Worm (Caenorhabditis elegans) whole organism, late embryonic: Measurements from ENCODE around the gene sma-5.
"Not testable (repeated sequence)": the region's sequence is repeated elsewhere in the genome, so short reads cannot be mapped to it uniquely, and the experiment has no call there.

Experiments used
- F13H6.1 ChIP-seq: sonication (generic microtip); optimal IDR thresholded peaks from 2 replicates; lab custom pipeline; 2016; ENCODE audit warnings: missing genetic modification characterization, missing compliant biosample characterization
- K02D7.2 ChIP-seq: sonication (generic microtip); optimal IDR thresholded peaks from 2 replicates; lab custom pipeline; 2017; ENCODE audit warnings: mild to moderate bottlenecking, missing genetic modification characterization, missing compliant biosample characterization
- ahr-1 ChIP-seq: sonication (generic microtip); optimal IDR thresholded peaks from 2 replicates; lab custom pipeline; 2016; ENCODE audit warnings: missing genetic modification characterization, missing compliant biosample characterization
- ceh-19 ChIP-seq: fragments of 200-800 bp; sonication (Bioruptor generic); optimal IDR thresholded peaks from 2 replicates; lab custom pipeline; 2018; ENCODE audit warnings: mild to moderate bottlenecking, missing genetic modification characterization, missing compliant biosample characterization
- ceh-2 ChIP-seq: sonication (generic microtip); optimal IDR thresholded peaks from 2 replicates; lab custom pipeline; 2016; ENCODE audit warnings: missing genotype, missing genetic modification characterization, missing compliant biosample characterization
- ceh-22 ChIP-seq: sonication (generic microtip); optimal IDR thresholded peaks from 2 replicates; lab custom pipeline; 2017; ENCODE audit warnings: missing biosample characterization, missing genetic modification characterization
- ceh-30 ChIP-seq: fragments of 150-350 bp; optimal IDR thresholded peaks from 2 replicates; lab custom pipeline; 2014; ENCODE audit warnings: missing biosample characterization, missing genetic modification characterization
- ceh-34 ChIP-seq: sonication (generic microtip); optimal IDR thresholded peaks from 2 replicates; lab custom pipeline; 2016; ENCODE audit warnings: mild to moderate bottlenecking, missing genetic modification characterization, missing compliant biosample characterization
- ceh-45 ChIP-seq: fragments of 200-800 bp; sonication (Bioruptor generic); IDR thresholded peaks from 2 replicates; pipeline ENCODE4 v1.3.6; 2022; ENCODE audit warnings: missing genetic modification reagents, missing genetic modification characterization, missing compliant biosample characterization
- ceh-6 ChIP-seq: fragments of 200-800 bp; sonication (Bioruptor generic); optimal IDR thresholded peaks from 2 replicates; lab custom pipeline; 2018; ENCODE audit warnings: mild to moderate bottlenecking, missing genetic modification characterization, missing compliant biosample characterization
- che-1 ChIP-seq: sonication (generic microtip); optimal IDR thresholded peaks from 2 replicates; lab custom pipeline; 2016; ENCODE audit warnings: mild to moderate bottlenecking, missing genetic modification characterization, missing compliant biosample characterization
- dve-1 ChIP-seq: sonication (generic microtip); optimal IDR thresholded peaks from 2 replicates; lab custom pipeline; 2017; ENCODE audit warnings: antibody characterized with exemption, mild to moderate bottlenecking, missing genetic modification characterization, missing compliant biosample characterization
- elt-2 ChIP-seq: sonication (generic microtip); optimal IDR thresholded peaks from 2 replicates; lab custom pipeline; 2016; ENCODE audit warnings: missing genetic modification reagents, missing genetic modification characterization, missing compliant biosample characterization
- elt-4 ChIP-seq: sonication (generic microtip); optimal IDR thresholded peaks from 2 replicates; lab custom pipeline; 2016; ENCODE audit warnings: missing genetic modification characterization, missing compliant biosample characterization
- ets-4 ChIP-seq: sonication (generic microtip); optimal IDR thresholded peaks from 2 replicates; lab custom pipeline; 2016; ENCODE audit warnings: missing genetic modification characterization, missing compliant biosample characterization
- eyg-1 ChIP-seq: sonication (generic microtip); optimal IDR thresholded peaks from 2 replicates; lab custom pipeline; 2016; ENCODE audit warnings: missing genotype, missing genetic modification characterization, missing compliant biosample characterization
- fax-1 ChIP-seq: sonication (generic microtip); optimal IDR thresholded peaks from 2 replicates; lab custom pipeline; 2016; ENCODE audit warnings: missing genotype, missing genetic modification characterization, missing compliant biosample characterization
- fkh-10 ChIP-seq: fragments of 150-350 bp; optimal IDR thresholded peaks from 2 replicates; lab custom pipeline; 2014; ENCODE audit warnings: missing biosample characterization, missing genetic modification reagents, missing genetic modification characterization
- hlh-13 ChIP-seq: fragments of 200-800 bp; sonication (Bioruptor generic); optimal IDR thresholded peaks from 2 replicates; lab custom pipeline; 2018; ENCODE audit warnings: mild to moderate bottlenecking, missing genetic modification characterization, missing compliant biosample characterization
- hlh-15 ChIP-seq: sonication (generic microtip); optimal IDR thresholded peaks from 2 replicates; lab custom pipeline; 2016; ENCODE audit warnings: missing genetic modification characterization, missing compliant biosample characterization
- hlh-6 ChIP-seq: sonication (generic microtip); optimal IDR thresholded peaks from 2 replicates; lab custom pipeline; 2016; ENCODE audit warnings: missing genotype, missing genetic modification characterization, missing compliant biosample characterization
- hlh-8 ChIP-seq: sonication (generic microtip); optimal IDR thresholded peaks from 2 replicates; lab custom pipeline; 2016; ENCODE audit warnings: missing genotype, missing genetic modification characterization, missing compliant biosample characterization
- madf-2 ChIP-seq: sonication (generic microtip); optimal IDR thresholded peaks from 2 replicates; lab custom pipeline; 2017; ENCODE audit warnings: missing genetic modification characterization, missing compliant biosample characterization
- nfya-1 ChIP-seq: sonication (generic microtip); optimal IDR thresholded peaks from 2 replicates; lab custom pipeline; 2017; ENCODE audit warnings: missing genetic modification characterization, mild to moderate bottlenecking, missing compliant biosample characterization, antibody characterized with exemption, moderate library complexity
- odd-2 ChIP-seq: sonication (generic microtip); optimal IDR thresholded peaks from 2 replicates; lab custom pipeline; 2017; ENCODE audit warnings: antibody characterized with exemption, mild to moderate bottlenecking, missing genetic modification characterization, missing compliant biosample characterization
- pha-2 ChIP-seq: sonication (generic microtip); optimal IDR thresholded peaks from 2 replicates; lab custom pipeline; 2017; ENCODE audit warnings: mild to moderate bottlenecking, missing genetic modification characterization, missing compliant biosample characterization
- pha-4 ChIP-seq: fragments of 150-350 bp; optimal IDR thresholded peaks from 2 replicates; lab custom pipeline; 2018; ENCODE audit warnings: missing biosample characterization, missing genetic modification reagents, missing genetic modification characterization
- pros-1 ChIP-seq: fragments of 150-350 bp; optimal IDR thresholded peaks from 2 replicates; lab custom pipeline; 2014; ENCODE audit warnings: missing biosample characterization, missing genetic modification reagents, missing genetic modification characterization
- ref-2 ChIP-seq: sonication (generic microtip); optimal IDR thresholded peaks from 2 replicates; lab custom pipeline; 2016; ENCODE audit warnings: missing genetic modification characterization, missing compliant biosample characterization
- sox-2 ChIP-seq: fragments of 200-800 bp; sonication (Bioruptor generic); IDR thresholded peaks from 2 replicates; pipeline ENCODE4 v1.3.6; 2022; ENCODE audit warnings: missing genetic modification reagents, missing genetic modification characterization, missing compliant biosample characterization
- tbx-2 ChIP-seq: sonication (generic microtip); optimal IDR thresholded peaks from 2 replicates; lab custom pipeline; 2016; ENCODE audit warnings: missing genetic modification characterization, missing compliant biosample characterization
- tbx-7 ChIP-seq: sonication (generic microtip); optimal IDR thresholded peaks from 2 replicates; lab custom pipeline; 2016; ENCODE audit warnings: missing genotype, missing genetic modification characterization, missing compliant biosample characterization
- unc-3 ChIP-seq, 2 experiments: fragments of 200-800 bp in 1 of 2; sonication (Bioruptor generic) in 1 of 2; sonication (generic microtip) in 1 of 2; conservative IDR thresholded peaks in 1 of 2; optimal IDR thresholded peaks in 1 of 2; 2 replicates each; pipeline versions ENCODE4 v1.3.6 to Lab custom; 2016 to 2022; ENCODE audit warnings: missing compliant biosample characterization in 2 of 2, missing genetic modification characterization in 2 of 2, missing genetic modification reagents in 1 of 2
- unc-55 ChIP-seq: sonication (generic microtip); optimal IDR thresholded peaks from 2 replicates; lab custom pipeline; 2017; ENCODE audit warnings: missing biosample characterization, missing genetic modification reagents, missing genetic modification characterization
- unc-86 ChIP-seq: sonication (generic microtip); optimal IDR thresholded peaks from 2 replicates; lab custom pipeline; 2016; ENCODE audit warnings: missing genetic modification characterization, missing compliant biosample characterization
- zip-5 ChIP-seq: sonication (generic microtip); optimal IDR thresholded peaks from 2 replicates; lab custom pipeline; 2016; ENCODE audit warnings: missing genetic modification characterization, missing compliant biosample characterization
- ztf-16 ChIP-seq: sonication (generic microtip); optimal IDR thresholded peaks from 2 replicates; lab custom pipeline; 2017; ENCODE audit warnings: missing genetic modification characterization, missing compliant biosample characterization

Gene sma-5

DNA sequence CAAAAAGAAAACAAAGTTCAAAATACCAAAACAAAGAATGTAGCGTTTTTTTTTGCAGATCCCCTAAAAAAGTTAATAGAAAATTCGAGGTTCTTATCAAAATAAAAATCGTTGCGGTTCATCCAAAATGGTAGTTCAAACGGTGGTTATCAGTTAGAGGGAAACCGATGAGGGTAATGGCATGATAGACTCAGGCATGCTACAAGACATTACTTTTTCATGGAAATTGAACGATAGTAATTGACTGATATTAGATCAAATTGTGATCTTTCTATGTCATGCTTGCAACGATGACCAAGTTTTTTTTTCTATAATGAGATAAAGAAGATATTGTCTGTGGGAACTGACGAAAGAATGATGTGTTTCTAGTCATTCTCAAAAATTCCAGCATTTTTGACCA, 40.8 kb downstream of the sma-5 start:
- TF ChIP-seq madf-2 (tag; lab: Kevin White, UChicago) = no peak
- TF ChIP-seq elt-4 (tag; lab: Kevin White, UChicago) = no peak
- no peak for TF ChIP-seq zip-5
- no peak for TF ChIP-seq eyg-1 (tag; lab: Kevin White, UChicago)
- TF ChIP-seq ztf-16 (tag; lab: Kevin White, UChicago) = no peak
- TF ChIP-seq pha-4 (tag; lab: Kevin White, UChicago) = no peak
- no peak for TF ChIP-seq ceh-30 (tag; lab: Kevin White, UChicago)
- TF ChIP-seq ceh-6 = no peak
- TF ChIP-seq F13H6.1 (tag; lab: Kevin White, UChicago) = no peak
- no peak for TF ChIP-seq ceh-2 (tag; lab: Kevin White, UChicago)
- TF ChIP-seq K02D7.2 = no peak
- TF ChIP-seq tbx-2 (tag; lab: Kevin White, UChicago) = no peak

DNA sequence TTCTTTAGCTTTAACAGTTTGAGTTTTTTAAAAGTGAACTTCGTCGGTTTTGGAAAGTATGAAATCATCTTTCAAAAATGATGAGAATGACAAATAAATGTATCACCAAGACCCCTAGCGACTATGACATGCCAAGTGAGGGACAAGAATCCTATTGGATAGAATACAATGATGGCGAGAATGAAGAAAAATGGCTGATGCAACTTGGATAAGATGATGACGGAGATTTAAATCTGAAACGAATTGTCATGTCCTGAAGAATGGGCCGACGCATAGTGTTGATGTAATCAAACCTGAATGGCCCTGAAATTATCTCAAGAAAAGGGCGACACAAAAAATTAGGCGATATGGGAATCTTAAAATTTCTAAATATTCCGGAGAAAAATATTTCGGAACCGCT, 41.7 kb downstream of the sma-5 start:
- TF ChIP-seq nfya-1 (tag; lab: Kevin White, UChicago) (peak; percentile 54), dve-1 (tag; lab: Kevin White, UChicago) (no peak)

DNA sequence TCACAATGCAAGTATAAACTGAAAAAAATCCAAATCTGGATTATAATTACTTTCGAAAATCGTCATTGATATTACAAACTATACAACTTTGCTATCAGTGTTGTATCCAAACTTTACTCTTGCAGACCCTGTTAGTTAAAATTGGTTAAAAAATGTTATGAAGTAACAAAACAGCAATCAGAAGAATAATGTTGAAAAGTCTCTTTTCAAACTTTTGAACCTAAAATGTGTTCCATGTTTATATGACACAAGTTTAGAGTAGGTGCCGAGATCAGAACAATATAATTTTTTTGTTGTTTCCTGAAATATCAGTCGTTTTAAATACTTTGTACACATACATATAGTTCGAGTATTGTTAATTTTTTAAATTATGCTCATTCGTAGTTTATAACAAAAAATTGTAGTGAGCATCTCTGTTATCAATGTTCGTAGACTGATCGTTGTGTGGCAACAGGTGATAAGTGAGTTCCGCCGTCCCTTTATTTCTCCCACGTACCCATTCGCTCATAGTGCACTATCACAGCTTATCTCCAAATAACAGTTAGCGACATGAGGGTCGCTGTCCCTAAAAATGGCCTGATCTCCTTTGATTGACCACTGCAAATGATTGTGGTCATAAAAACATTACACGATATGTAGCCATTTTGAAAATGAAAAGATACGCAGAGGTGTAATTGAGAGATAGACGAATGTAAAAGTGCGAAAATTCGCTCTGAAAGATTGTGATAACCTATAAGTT, 43.1 kb downstream of the sma-5 start:
- TF ChIP-seq elt-2 (tag; lab: Kevin White, UChicago) = peak; percentile 82
- no peak for TF ChIP-seq fax-1

DNA sequence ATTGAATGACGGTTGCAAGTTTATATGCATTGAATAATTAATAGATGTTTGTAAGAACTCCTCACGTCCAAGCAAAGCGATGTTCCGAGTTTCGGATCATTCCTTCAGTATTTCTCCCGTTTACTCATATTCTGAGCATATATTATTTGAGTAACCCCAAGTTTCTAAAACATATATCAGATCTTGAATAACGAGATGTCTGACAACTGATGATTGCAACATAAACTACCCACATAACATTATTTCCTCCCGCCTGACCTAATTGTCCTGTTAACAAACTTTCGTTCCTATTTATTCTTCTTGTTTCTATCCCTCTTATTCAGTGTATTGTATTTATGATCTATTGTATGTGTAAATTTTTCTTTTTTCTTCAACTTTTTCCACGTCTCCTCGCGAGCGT, 44.2 kb downstream of the sma-5 start, which contains the start of gene C49F5.13:
TSS of gene C49F5.13 (plus strand) at position 301 of the 400 bp plus-strand sequence.
- TF ChIP-seq eyg-1, odd-2, tbx-7 (tag; lab: Kevin White, UChicago): not testable (repeated sequence)

DNA sequence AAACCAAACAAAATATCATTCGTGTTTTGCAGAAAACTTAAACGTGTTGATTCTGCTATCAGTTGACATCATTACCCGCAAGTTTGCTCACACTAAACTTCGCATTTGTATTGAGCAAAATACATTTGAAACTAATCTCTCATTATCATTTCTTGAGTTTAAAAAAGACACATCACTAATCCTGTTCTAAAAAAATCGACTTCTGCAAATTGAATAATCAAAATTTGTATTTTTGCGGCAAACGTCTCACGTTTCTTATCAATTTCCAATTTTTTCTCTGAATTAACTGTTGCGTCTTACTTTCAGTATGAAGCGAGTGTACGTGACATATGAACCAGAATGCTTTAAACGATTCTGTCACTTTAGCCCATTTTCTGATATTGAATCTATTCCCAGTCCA, 45.5 kb downstream of the sma-5 start, which contains the start of gene C49F5.8:
TSS of gene C49F5.8 (plus strand) at position 301 of the 400 bp plus-strand sequence.
- TF ChIP-seq ahr-1 (tag; lab: Kevin White, UChicago) = no peak

DNA sequence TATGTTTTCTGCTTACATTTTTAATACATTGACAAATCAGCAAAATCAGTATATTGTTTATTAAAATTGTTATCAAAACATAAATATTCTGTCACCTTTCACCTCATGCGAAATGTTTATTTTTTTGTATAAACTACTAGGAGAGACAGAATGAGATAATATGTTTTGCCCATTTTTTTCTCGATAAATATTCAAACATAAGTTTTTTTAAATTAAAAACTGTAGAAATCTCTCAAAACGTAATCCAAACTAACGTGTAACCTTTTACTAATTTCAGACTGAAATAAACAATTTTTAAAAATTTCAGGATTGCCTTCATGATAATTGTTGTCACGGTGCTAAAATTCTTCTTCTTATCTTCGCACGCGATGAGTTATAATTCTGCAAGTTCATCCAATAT, 48.1 kb downstream of the sma-5 start, which contains the start of gene T08D10.5:
TSS of gene T08D10.5 (plus strand) at position 301 of the 400 bp plus-strand sequence.
- TF ChIP-seq hlh-13 (GFP tag; lab: Kevin White, UChicago) (no peak), ceh-45 (no peak), unc-3 (GFP tag; conservative IDR thresholded peaks at IDR 0.05; lab: Robert Waterston, UW) (no peak), unc-3 (tag; optimal IDR thresholded peaks at IDR 0.05; lab: Kevin White, UChicago) (no peak), pha-2 (tag; lab: Kevin White, UChicago) (no peak), ets-4 (no peak), hlh-6 (tag; lab: Kevin White, UChicago) (no peak), hlh-8 (no peak)

DNA sequence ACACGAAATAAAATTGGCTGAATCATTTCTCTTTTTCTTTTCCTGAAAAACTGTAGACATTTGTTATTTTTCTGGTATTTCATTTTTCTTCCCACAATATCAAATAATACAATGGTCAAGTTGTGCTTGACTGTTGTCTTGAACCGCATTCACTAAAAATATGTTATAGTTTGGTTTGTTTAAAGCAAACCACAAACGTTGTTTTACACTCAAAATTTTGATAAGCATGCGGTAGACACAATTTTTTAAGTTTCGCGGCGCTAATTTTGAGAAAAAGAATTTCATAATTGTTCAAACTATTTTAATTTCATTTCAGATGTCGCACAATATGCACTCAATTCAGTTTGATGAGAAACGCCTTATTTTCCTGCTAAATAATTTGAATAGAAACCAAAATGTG, 50.2 kb downstream of the sma-5 start, which contains the start of gene T08D10.3:
TSS of gene T08D10.3 (plus strand) at position 301 of the 400 bp plus-strand sequence.
- no peak for TF ChIP-seq fax-1
- TF ChIP-seq tbx-2 (tag; lab: Kevin White, UChicago) = no peak
- no peak for TF ChIP-seq ceh-22 (tag; lab: Kevin White, UChicago)
- no peak for TF ChIP-seq fkh-10 (GFP tag; lab: Kevin White, UChicago)
- TF ChIP-seq hlh-15 = no peak
- TF ChIP-seq ceh-6 = no peak
- TF ChIP-seq elt-4 (tag; lab: Kevin White, UChicago) = no peak
- no peak for TF ChIP-seq pha-2 (tag; lab: Kevin White, UChicago)
- TF ChIP-seq ceh-34 (tag; lab: Kevin White, UChicago) = no peak
- no peak for TF ChIP-seq ref-2 (tag; lab: Kevin White, UChicago)
- no peak for TF ChIP-seq ceh-19 (GFP tag; lab: Kevin White, UChicago)
- no peak for TF ChIP-seq unc-55
- TF ChIP-seq unc-86 (tag; lab: Kevin White, UChicago) = no peak
- TF ChIP-seq che-1 (tag; lab: Kevin White, UChicago) = no peak
- TF ChIP-seq sox-2 = no peak
- no peak for TF ChIP-seq K02D7.2
- TF ChIP-seq pros-1 (tag; lab: Kevin White, UChicago) = no peak
